Worm (Caenorhabditis elegans) whole organism, L2 larva: ENCODE results near the gene nhr-252.

Source experiments
- F13H6.1 ChIP-seq: sonication (generic microtip); optimal IDR thresholded peaks from 2 replicates; lab custom pipeline; 2016; ENCODE audit warnings: missing genetic modification characterization, missing compliant biosample characterization
- R02D3.7 ChIP-seq: fragments of 150-350 bp; optimal IDR thresholded peaks from 2 replicates; lab custom pipeline; 2014; ENCODE audit warnings: missing biosample characterization, missing genetic modification characterization
- Y55F3AM.14 ChIP-seq: fragments of 200-800 bp; sonication (Bioruptor generic); optimal IDR thresholded peaks from 2 replicates; lab custom pipeline; 2018; ENCODE audit warnings: mild to moderate bottlenecking, missing genetic modification characterization, missing compliant biosample characterization
- ZK546.5 ChIP-seq: sonication (generic microtip); optimal IDR thresholded peaks from 2 replicates; lab custom pipeline; 2017; ENCODE audit warnings: missing biosample characterization, missing genetic modification characterization
- alr-1 ChIP-seq: fragments of 150-350 bp; optimal IDR thresholded peaks from 2 replicates; lab custom pipeline; 2014; ENCODE audit warnings: missing biosample characterization, missing genetic modification characterization
- aly-2 ChIP-seq: fragments of 150-350 bp; optimal IDR thresholded peaks from 2 replicates; lab custom pipeline; 2014; ENCODE audit warnings: missing biosample characterization, missing genetic modification characterization
- ceh-16 ChIP-seq: fragments of 150-350 bp; optimal IDR thresholded peaks from 2 replicates; lab custom pipeline; 2014; ENCODE audit warnings: missing biosample characterization, missing genetic modification characterization
- ceh-82 ChIP-seq: fragments of 150-350 bp; optimal IDR thresholded peaks from 2 replicates; lab custom pipeline; 2014; ENCODE audit warnings: missing biosample characterization, missing genetic modification characterization
- crh-2 ChIP-seq: sonication (generic microtip); optimal IDR thresholded peaks from 2 replicates; lab custom pipeline; 2017; ENCODE audit warnings: missing biosample characterization, missing genetic modification characterization
- dmd-4 ChIP-seq: sonication (generic microtip); optimal IDR thresholded peaks from 2 replicates; lab custom pipeline; 2017; ENCODE audit warnings: missing biosample characterization, missing genetic modification characterization
- egl-27 ChIP-seq: sonication (generic microtip); optimal IDR thresholded peaks from 3 replicates; lab custom pipeline; 2017; ENCODE audit warnings: missing biosample characterization, missing genetic modification reagents, missing genetic modification characterization
- elt-3 ChIP-seq: sonication (generic microtip); optimal IDR thresholded peaks from 2 replicates; lab custom pipeline; 2017; ENCODE audit warnings: missing biosample characterization, missing genetic modification characterization
- gmeb-1 ChIP-seq: fragments of 150-350 bp; optimal IDR thresholded peaks from 2 replicates; lab custom pipeline; 2014; ENCODE audit warnings: missing biosample characterization, missing genetic modification characterization
- lin-11 ChIP-seq: fragments of 150-350 bp; sonication (generic microtip); optimal IDR thresholded peaks from 2 replicates; lab custom pipeline; 2014; ENCODE audit warnings: missing biosample characterization, missing genetic modification characterization, inconsistent platforms, mixed read lengths
- lin-13 ChIP-seq: fragments of 150-350 bp; optimal IDR thresholded peaks from 2 replicates; lab custom pipeline; 2014; ENCODE audit warnings: missing biosample characterization, missing genetic modification reagents, missing genetic modification characterization
- lin-39 ChIP-seq: fragments of 150-350 bp; optimal IDR thresholded peaks from 2 replicates; lab custom pipeline; 2014; ENCODE audit warnings: missing biosample characterization, missing genetic modification reagents, missing genetic modification characterization
- lsy-2 ChIP-seq, 2 experiments: fragments of 150-350 bp in 1 of 2; sonication (generic microtip) in 1 of 2; optimal IDR thresholded peaks; 2 replicates each; lab custom pipeline; 2014 to 2017; ENCODE audit warnings: missing biosample characterization in 2 of 2, missing genetic modification characterization in 2 of 2
- mab-5 ChIP-seq: fragments of 150-350 bp; optimal IDR thresholded peaks from 2 replicates; lab custom pipeline; 2014; ENCODE audit warnings: missing biosample characterization, missing genetic modification characterization
- mbf-1 ChIP-seq: sonication (generic microtip); optimal IDR thresholded peaks from 2 replicates; lab custom pipeline; 2017; ENCODE audit warnings: missing biosample characterization, missing genetic modification characterization
- mdl-1 ChIP-seq, 2 experiments: fragments of 150-350 bp in 1 of 2; sonication (generic microtip) in 1 of 2; optimal IDR thresholded peaks; 2 replicates each; lab custom pipeline; 2017; ENCODE audit warnings: missing biosample characterization in 2 of 2, missing genetic modification characterization in 2 of 2
- nhr-10 ChIP-seq: sonication (generic microtip); optimal IDR thresholded peaks from 2 replicates; lab custom pipeline; 2017; ENCODE audit warnings: missing biosample characterization, missing genetic modification characterization
- nhr-11 ChIP-seq: fragments of 150-350 bp; optimal IDR thresholded peaks from 2 replicates; lab custom pipeline; 2014; ENCODE audit warnings: missing biosample characterization, missing genetic modification characterization
- nhr-129 ChIP-seq: fragments of 150-350 bp; optimal IDR thresholded peaks from 2 replicates; lab custom pipeline; 2014; ENCODE audit warnings: missing biosample characterization, missing genetic modification characterization
- nhr-21 ChIP-seq: fragments of 150-350 bp; optimal IDR thresholded peaks from 2 replicates; lab custom pipeline; 2014; ENCODE audit warnings: missing biosample characterization, missing genetic modification characterization
- nhr-23 ChIP-seq: fragments of 150-350 bp; optimal IDR thresholded peaks from 2 replicates; lab custom pipeline; 2014; ENCODE audit warnings: missing biosample characterization, missing genetic modification reagents, missing genetic modification characterization
- nhr-237 ChIP-seq: fragments of 150-350 bp; optimal IDR thresholded peaks from 2 replicates; lab custom pipeline; 2014; ENCODE audit warnings: missing biosample characterization, missing genetic modification characterization
- nhr-25 ChIP-seq: fragments of 150-350 bp; sonication (generic microtip); optimal IDR thresholded peaks from 3 replicates; lab custom pipeline; 2014; ENCODE audit warnings: missing biosample characterization, missing genetic modification characterization
- nhr-77 ChIP-seq: fragments of 150-350 bp; optimal IDR thresholded peaks from 2 replicates; lab custom pipeline; 2014; ENCODE audit warnings: missing biosample characterization, missing genetic modification characterization
- peb-1 ChIP-seq: fragments of 150-350 bp; optimal IDR thresholded peaks from 2 replicates; lab custom pipeline; 2014; ENCODE audit warnings: missing biosample characterization, missing genetic modification characterization
- sem-4 ChIP-seq: fragments of 150-350 bp; optimal IDR thresholded peaks from 2 replicates; lab custom pipeline; 2014; ENCODE audit warnings: missing biosample characterization, missing genetic modification reagents, missing genetic modification characterization
- skn-1 ChIP-seq: sonication (generic microtip); optimal IDR thresholded peaks from 2 replicates; lab custom pipeline; 2017; ENCODE audit warnings: missing biosample characterization, missing genetic modification characterization
- sma-3 ChIP-seq: sonication (generic microtip); optimal IDR thresholded peaks from 2 replicates; lab custom pipeline; 2016; ENCODE audit warnings: missing genetic modification reagents, missing genetic modification characterization, missing compliant biosample characterization
- sma-9 ChIP-seq, 2 experiments: fragments of 150-350 bp in 1 of 2; sonication (generic microtip) in 1 of 2; optimal IDR thresholded peaks; 2 replicates each; lab custom pipeline; 2014 to 2016; ENCODE audit warnings: missing genetic modification characterization in 2 of 2, mild to moderate bottlenecking in 1 of 2, missing biosample characterization in 1 of 2, missing compliant biosample characterization in 1 of 2, missing genetic modification reagents in 1 of 2, moderate library complexity in 1 of 2
- snpc-4 ChIP-seq: fragments of 150-350 bp; optimal IDR thresholded peaks from 2 replicates; lab custom pipeline; 2014; ENCODE audit warnings: missing biosample characterization, missing genetic modification characterization
- unc-55 ChIP-seq: fragments of 150-350 bp; sonication (generic microtip); optimal IDR thresholded peaks from 3 replicates; lab custom pipeline; 2014; ENCODE audit warnings: missing biosample characterization, missing genetic modification reagents, missing genetic modification characterization
- zag-1 ChIP-seq: fragments of 150-350 bp; optimal IDR thresholded peaks from 2 replicates; lab custom pipeline; 2014; ENCODE audit warnings: missing biosample characterization, missing genetic modification characterization
- ztf-1 ChIP-seq: fragments of 200-800 bp; sonication (Bioruptor generic); conservative IDR thresholded peaks from 2 replicates; pipeline ENCODE4 v1.3.6; 2022; ENCODE audit warnings: missing genetic modification characterization, missing compliant biosample characterization
- ztf-11 ChIP-seq: sonication (generic microtip); optimal IDR thresholded peaks from 2 replicates; lab custom pipeline; 2017; ENCODE audit warnings: missing biosample characterization, missing genetic modification characterization

nhr-252 gene

DNA sequence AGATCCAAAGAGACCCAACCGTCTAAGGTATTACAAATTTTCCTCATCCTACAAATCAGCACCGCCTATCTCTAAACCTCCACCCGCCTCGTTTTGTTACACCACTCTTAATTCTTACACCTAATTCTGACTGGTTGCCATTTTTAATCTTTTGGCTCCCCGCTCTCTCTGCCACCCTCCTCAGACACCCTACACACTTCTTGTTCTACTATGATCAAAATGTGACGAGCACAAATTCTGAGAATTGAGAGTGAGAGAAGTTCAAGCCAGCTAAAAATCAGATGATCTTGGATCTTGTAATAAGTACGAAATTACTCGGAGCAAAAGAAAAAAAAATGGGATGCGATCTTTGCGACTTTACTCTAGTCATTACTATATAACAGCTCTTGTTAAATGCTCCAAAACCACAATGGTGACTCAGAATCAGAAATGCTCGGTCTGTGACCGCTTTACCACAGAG is at the start of gene nhr-252:
nhr-252 (plus strand) TSS at position 410 of the 460 bp plus-strand sequence.
- TF ChIP-seq nhr-77 (tag; lab: Kevin White, UChicago) (no peak), lin-13 (GFP tag; lab: Kevin White, UChicago) (no peak), mab-5 (no peak), sma-9 (GFP tag; optimal IDR thresholded peaks at IDR 0.05; lab: Kevin White, UChicago) (peak; percentile 35), sma-9 (tag; optimal IDR thresholded peaks at IDR 0.05; lab: Kevin White, UChicago) (no peak)

DNA sequence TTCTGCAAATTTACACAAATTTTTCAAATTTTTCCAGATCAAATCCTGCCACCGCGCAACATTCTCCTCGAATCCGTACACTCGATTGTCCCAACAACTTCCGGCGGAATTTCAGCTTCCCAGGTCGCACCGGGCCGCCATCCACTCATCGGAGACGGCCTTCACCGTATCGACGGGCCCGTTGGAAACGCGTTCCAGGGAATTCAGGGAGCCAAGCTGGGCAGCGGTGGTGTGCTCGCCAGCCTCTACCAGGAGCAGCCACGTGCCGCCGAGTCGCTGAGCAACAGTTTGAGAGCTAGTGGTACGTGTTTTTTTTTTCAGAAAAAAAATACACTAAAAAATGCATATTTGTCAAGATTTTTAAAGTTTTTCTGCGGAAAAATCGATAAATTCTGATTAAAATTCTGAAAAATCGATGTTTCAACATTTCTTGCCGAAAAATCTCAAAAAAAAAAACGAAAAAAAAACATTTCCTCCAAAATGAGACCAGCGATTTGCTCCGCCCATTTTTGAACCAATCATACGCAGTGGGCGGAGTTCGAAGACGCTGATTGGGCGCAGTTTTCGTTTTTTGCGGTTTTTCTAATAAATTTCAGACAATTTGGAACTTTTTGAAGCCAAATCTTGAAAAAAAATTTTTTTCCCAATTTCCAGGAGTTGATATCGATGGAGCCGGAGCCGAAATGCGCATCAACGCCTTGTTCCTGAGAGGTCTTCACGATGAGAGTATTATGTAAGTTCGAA is 47.3 kb upstream of the nhr-252 start:
- no peak for TF ChIP-seq F13H6.1 (tag; lab: Kevin White, UChicago)
- no peak for TF ChIP-seq sma-3 (GFP tag; lab: Kevin White, UChicago)
- TF ChIP-seq zag-1 = no peak
- TF ChIP-seq nhr-77 (tag; lab: Kevin White, UChicago) = no peak
- TF ChIP-seq alr-1 = no peak
- TF ChIP-seq ceh-82 (tag; lab: Kevin White, UChicago) = no peak

DNA sequence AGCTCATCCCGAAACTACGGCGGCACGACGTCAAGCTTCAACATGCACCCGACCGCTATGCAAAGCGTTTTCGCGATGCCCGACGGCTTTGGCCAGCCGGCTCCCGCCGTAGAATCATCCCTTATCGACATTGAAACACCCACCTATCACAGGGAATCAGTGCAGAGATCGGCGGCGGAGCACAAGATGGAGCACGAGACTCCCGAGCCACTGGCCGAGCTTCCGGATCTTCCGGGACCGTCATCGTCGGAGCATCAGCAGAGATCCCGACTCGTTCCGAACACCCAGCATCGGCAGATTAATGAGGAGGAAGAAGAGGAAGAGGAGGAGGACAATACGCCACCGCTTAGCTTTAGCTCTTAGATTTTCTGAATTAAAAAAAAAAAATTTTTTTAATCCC is 45.9 kb upstream of the nhr-252 start:
- TF ChIP-seq nhr-129 (no peak), ZK546.5 (tag; lab: Kevin White, UChicago) (no peak), lsy-2 (tag; optimal IDR thresholded peaks at IDR 0.05; lab: Kevin White, UChicago) (no peak), lin-11 (tag; lab: Kevin White, UChicago) (no peak), nhr-237 (tag; lab: Kevin White, UChicago) (no peak), sma-9 (GFP tag; optimal IDR thresholded peaks at IDR 0.05; lab: Kevin White, UChicago) (no peak), sma-9 (tag; optimal IDR thresholded peaks at IDR 0.05; lab: Kevin White, UChicago) (no peak), F13H6.1 (tag; lab: Kevin White, UChicago) (no peak), nhr-10 (tag; lab: Kevin White, UChicago) (no peak), elt-3 (tag; lab: Kevin White, UChicago) (no peak), ztf-11 (tag; lab: Kevin White, UChicago) (no peak), zag-1 (no peak), snpc-4 (tag; lab: Kevin White, UChicago) (no peak), sem-4 (tag; lab: Kevin White, UChicago) (no peak), nhr-11 (tag; lab: Kevin White, UChicago) (no peak), nhr-23 (tag; lab: Kevin White, UChicago) (no peak), dmd-4 (tag; lab: Kevin White, UChicago) (no peak), mbf-1 (tag; lab: Kevin White, UChicago) (no peak), peb-1 (no peak), R02D3.7 (tag; lab: Kevin White, UChicago) (no peak), mdl-1 (tag; optimal IDR thresholded peaks at IDR 0.05; lab: Kevin White, UChicago) (no peak)

DNA sequence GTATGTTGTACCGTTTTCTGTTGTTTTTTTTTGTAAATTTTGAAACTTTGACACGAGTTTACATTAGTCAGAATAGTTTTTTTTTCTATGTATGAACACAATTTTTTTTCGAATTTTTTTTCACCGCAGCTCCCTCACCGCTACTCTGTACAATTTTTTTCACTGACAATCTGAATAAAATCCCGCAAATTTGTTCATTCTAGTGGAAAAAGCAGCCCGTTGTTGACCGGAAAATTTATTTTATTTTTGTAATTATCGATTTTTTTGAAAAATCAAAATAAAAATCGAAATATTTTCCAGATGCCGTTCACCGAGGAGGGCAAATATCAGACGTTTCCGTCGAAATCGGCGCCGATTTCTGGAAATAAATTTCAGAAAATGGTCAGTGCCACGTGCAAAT is 45.0 kb upstream of the nhr-252 start, which contains the start of gene T22H9.1:
T22H9.1 (plus strand) TSS at position 301 of the 400 bp plus-strand sequence.
- no peak for TF ChIP-seq mdl-1 (tag; optimal IDR thresholded peaks at IDR 0.05; lab: Kevin White, UChicago)
- no peak for TF ChIP-seq F13H6.1 (tag; lab: Kevin White, UChicago)
- TF ChIP-seq egl-27 (tag; lab: Kevin White, UChicago) = no peak
- TF ChIP-seq nhr-21 (tag; lab: Kevin White, UChicago) = no peak
- no peak for TF ChIP-seq sem-4 (tag; lab: Kevin White, UChicago)
- no peak for TF ChIP-seq snpc-4 (tag; lab: Kevin White, UChicago)
- TF ChIP-seq crh-2 = no peak
- TF ChIP-seq lin-11 (tag; lab: Kevin White, UChicago) = no peak
- no peak for TF ChIP-seq aly-2 (tag; lab: Kevin White, UChicago)
- no peak for TF ChIP-seq gmeb-1
- TF ChIP-seq Y55F3AM.14 (GFP tag; lab: Kevin White, UChicago) = no peak
- no peak for TF ChIP-seq skn-1

DNA sequence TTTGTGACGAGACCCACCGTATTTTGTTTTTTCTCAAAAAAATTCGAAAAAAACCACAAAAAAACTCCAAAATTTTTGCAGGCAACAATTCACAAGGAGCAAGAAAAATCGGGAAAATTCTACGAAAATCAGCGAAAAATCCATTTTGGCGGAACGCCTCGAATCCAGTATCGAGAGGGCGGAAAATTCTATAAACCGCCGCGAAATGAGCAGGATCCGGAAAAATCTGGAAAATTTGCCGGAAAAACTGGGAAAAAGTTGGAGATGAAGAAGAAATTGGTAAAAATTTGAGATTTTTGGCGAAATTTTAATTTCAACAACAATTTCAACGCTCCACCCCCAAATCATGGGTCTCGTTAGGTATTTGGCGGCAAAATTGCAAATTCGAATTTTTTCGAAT is 44.4 kb upstream of the nhr-252 start:
- TF ChIP-seq ceh-16 (tag; lab: Kevin White, UChicago) (no peak), sem-4 (tag; lab: Kevin White, UChicago) (no peak), sma-3 (GFP tag; lab: Kevin White, UChicago) (no peak), nhr-25 (no peak), lin-39 (tag; lab: Kevin White, UChicago) (no peak), unc-55 (GFP tag; lab: Kevin White, UChicago) (no peak), ztf-1 (GFP tag; lab: Robert Waterston, UW) (no peak), dmd-4 (tag; lab: Kevin White, UChicago) (no peak), ztf-11 (tag; lab: Kevin White, UChicago) (no peak), alr-1 (no peak), nhr-237 (tag; lab: Kevin White, UChicago) (no peak), sma-9 (GFP tag; optimal IDR thresholded peaks at IDR 0.05; lab: Kevin White, UChicago) (no peak), sma-9 (tag; optimal IDR thresholded peaks at IDR 0.05; lab: Kevin White, UChicago) (no peak), peb-1 (no peak)
- TF ChIP-seq, all 48 proteins: peak for 0
